Worm (Caenorhabditis elegans): Measurements from ENCODE around the gene F46B6.2.

- TF ChIP-seq pha-4 (tag; optimal IDR thresholded peaks at IDR 0.05) (no peak), pag-3 (tag; optimal IDR thresholded peaks at IDR 0.05; ENCODE audit: borderline replicate concordance) (no peak), K02D7.2 (tag; optimal IDR thresholded peaks at IDR 0.05) (no peak), T23F11.4 (GFP tag; optimal IDR thresholded peaks at IDR 0.05) (no peak), nhr-11 (tag; optimal IDR thresholded peaks at IDR 0.05) (no peak)
Observed at ce11 chrV:9740858-9741257, 31.2 kb upstream of the F46B6.2 start, which contains the start of gene sta-2.

Measured in whole organism, late embryonic.